Fruit fly (Drosophila melanogaster) whole organism: ENCODE measurements around the gene CG43051.

ENCODE experiments used
- CG8478 ChIP-seq: fragments of >200 bp; optimal IDR thresholded peaks from 2 replicates; lab custom pipeline; 2018; ENCODE audit warnings: inconsistent platforms
- EcR ChIP-seq, 2 experiments: fragments of >200 bp; optimal IDR thresholded peaks; 2 replicates each; lab custom pipeline; 2017; ENCODE audit warnings: missing biosample characterization in 2 of 2, missing genetic modification characterization in 2 of 2, missing genetic modification reagents in 2 of 2
- psq ChIP-seq: fragments of >200 bp; optimal IDR thresholded peaks from 2 replicates; lab custom pipeline; 2017

- no peak for TF ChIP-seq CG8478 (lab: Kevin White, UChicago)
- TF ChIP-seq psq (lab: Kevin White, UChicago), result no peak
- no peak for TF ChIP-seq EcR (GFP tag; optimal IDR thresholded peaks at IDR 0.05; lab: Kevin White, UChicago)
These were observed 38.9 kb upstream of the CG43051 start for dm6 chr2L:12468813-12469212.
